Fruit fly (Drosophila melanogaster): ENCODE results near the gene CG7386.
"Not testable (repeated sequence)": the region's sequence is repeated elsewhere in the genome, so short reads cannot be mapped to it uniquely, and the experiment has no call there.

dm6 chr3L:6150757-6151354, 38.7 kb upstream of the CG7386 start, which contains the start of the genes Cpr65Ax2 and Lcp65Aa:
- TF ChIP-seq CG10348 (GFP tag; IDR thresholded peaks at IDR 0.05); D1 (tag; optimal IDR thresholded peaks at IDR 0.05); CG8301 (tag; optimal IDR thresholded peaks at IDR 0.05): not testable (repeated sequence)
